Fruit fly (Drosophila melanogaster) whole organism, embryonic: Measurements from ENCODE around the gene Nin.

ENCODE experiments used
- CG18764 ChIP-seq: fragments of 200-800 bp; sonication (Bioruptor generic); optimal IDR thresholded peaks from 3 replicates; lab custom pipeline; 2016; ENCODE audit warnings: missing biosample characterization, missing genetic modification characterization
- Neu2 ChIP-seq: fragments of 200-800 bp; sonication (Bioruptor generic); optimal IDR thresholded peaks from 3 replicates; lab custom pipeline; 2016; ENCODE audit warnings: missing biosample characterization, missing genetic modification characterization, borderline replicate concordance
- Pdp1 ChIP-seq, 2 experiments: fragments of 200-800 bp; sonication (Bioruptor generic); optimal IDR thresholded peaks; 3 replicates each; lab custom pipeline; 2016; ENCODE audit warnings: missing biosample characterization in 2 of 2, missing genetic modification characterization in 2 of 2, mild to moderate bottlenecking in 1 of 2, moderate library complexity in 1 of 2
- pan ChIP-seq, 4 experiments: fragments of >200 bp in 3 of 4; fragments of 200-800 bp in 1 of 4; sonication (Bioruptor generic) in 1 of 4; optimal IDR thresholded peaks in 3 of 4; IDR thresholded peaks in 1 of 4; 2 replicates each; pipeline versions ENCODE4 v1.3.6 to Lab custom; 2017 to 2022; ENCODE audit warnings: missing biosample characterization in 2 of 4, missing genetic modification characterization in 2 of 4, mixed read lengths in 1 of 4

- TF ChIP-seq pan (optimal IDR thresholded peaks at IDR 0.05; lab: Kevin White, UChicago) (no peak), pan (GFP tag; optimal IDR thresholded peaks at IDR 0.05 in 1 of 2, IDR thresholded peaks at IDR 0.05 in 1 of 2) (peak in 1 of 2 experiments; percentile 13), Pdp1 (GFP tag; optimal IDR thresholded peaks at IDR 0.05; lab: Kevin White, UChicago) (no peak), Neu2 (GFP tag; lab: Kevin White, UChicago) (no peak), CG18764 (GFP tag; lab: Kevin White, UChicago) (no peak)
These were observed 40.3 kb downstream of the Nin start for dm6 chr2L:5237899-5238566.
